Worm (Caenorhabditis elegans) whole organism, early embryonic: ENCODE results near the gene ZK1307.9.

ENCODE experiments used
- B0310.2 ChIP-seq: sonication (generic microtip); optimal IDR thresholded peaks from 2 replicates; lab custom pipeline; 2016; ENCODE audit warnings: mild to moderate bottlenecking, missing genetic modification characterization, missing compliant biosample characterization
- F13C5.2 ChIP-seq: sonication (generic microtip); optimal IDR thresholded peaks from 2 replicates; lab custom pipeline; 2017; ENCODE audit warnings: mild to moderate bottlenecking, missing genetic modification characterization, inconsistent platforms, missing compliant biosample characterization
- aly-1 ChIP-seq: sonication (generic microtip); optimal IDR thresholded peaks from 2 replicates; lab custom pipeline; 2016; ENCODE audit warnings: missing genetic modification characterization, missing compliant biosample characterization
- ama-1 ChIP-seq: fragments of 150-350 bp; optimal IDR thresholded peaks from 2 replicates; lab custom pipeline; 2014
- ceh-13 ChIP-seq: fragments of 200-800 bp; sonication (Bioruptor generic); optimal IDR thresholded peaks from 2 replicates; lab custom pipeline; 2018; ENCODE audit warnings: mild to moderate bottlenecking, missing genetic modification characterization, missing compliant biosample characterization
- ceh-36 ChIP-seq: sonication (generic microtip); optimal IDR thresholded peaks from 2 replicates; lab custom pipeline; 2016; ENCODE audit warnings: missing genetic modification characterization, inconsistent platforms, missing compliant biosample characterization
- ets-7 ChIP-seq: sonication (generic microtip); optimal IDR thresholded peaks from 2 replicates; lab custom pipeline; 2016; ENCODE audit warnings: missing genotype, missing genetic modification characterization, missing compliant biosample characterization
- flt-1 ChIP-seq: fragments of 200-800 bp; sonication (Bioruptor generic); IDR thresholded peaks from 2 replicates; pipeline ENCODE4 v1.3.6; 2022; ENCODE audit warnings: missing genetic modification characterization, missing compliant biosample characterization
- hmbx-1 ChIP-seq: sonication (generic microtip); optimal IDR thresholded peaks from 2 replicates; lab custom pipeline; 2016; ENCODE audit warnings: mild to moderate bottlenecking, missing genetic modification characterization, missing compliant biosample characterization
- hmg-4 ChIP-seq: fragments of 200-800 bp; sonication (Bioruptor generic); optimal IDR thresholded peaks from 2 replicates; lab custom pipeline; 2018; ENCODE audit warnings: mild to moderate bottlenecking, missing genetic modification characterization, missing compliant biosample characterization
- hnd-1 ChIP-seq: sonication (generic microtip); optimal IDR thresholded peaks from 2 replicates; lab custom pipeline; 2016; ENCODE audit warnings: missing genetic modification characterization, missing compliant biosample characterization
- pes-1 ChIP-seq: fragments of 200-800 bp; sonication (Bioruptor generic); IDR thresholded peaks from 2 replicates; pipeline ENCODE4 v1.3.6; 2022; ENCODE audit warnings: missing genetic modification reagents, missing genetic modification characterization, missing compliant biosample characterization
- scrt-1 ChIP-seq: fragments of 200-800 bp; sonication (Bioruptor generic); IDR thresholded peaks from 2 replicates; pipeline ENCODE4 v1.3.6; 2022; ENCODE audit warnings: missing genetic modification characterization, missing compliant biosample characterization
- sea-1 ChIP-seq: fragments of 200-800 bp; sonication (Bioruptor generic); conservative IDR thresholded peaks from 2 replicates; pipeline ENCODE4 v1.3.6; 2022; ENCODE audit warnings: missing genetic modification characterization, missing compliant biosample characterization
- tbx-11 ChIP-seq: fragments of 200-800 bp; sonication (Bioruptor generic); IDR thresholded peaks from 2 replicates; pipeline ENCODE4 v1.3.6; 2022; ENCODE audit warnings: missing genetic modification characterization, missing compliant biosample characterization
- tbx-37 ChIP-seq: fragments of 200-800 bp; sonication (Bioruptor generic); conservative IDR thresholded peaks from 2 replicates; pipeline ENCODE4 v1.3.6; 2022; ENCODE audit warnings: missing genetic modification reagents, missing genetic modification characterization, missing compliant biosample characterization
- tra-4 ChIP-seq: sonication (generic microtip); optimal IDR thresholded peaks from 2 replicates; lab custom pipeline; 2017; ENCODE audit warnings: missing genetic modification characterization, missing compliant biosample characterization

ZK1307.9 gene

DNA sequence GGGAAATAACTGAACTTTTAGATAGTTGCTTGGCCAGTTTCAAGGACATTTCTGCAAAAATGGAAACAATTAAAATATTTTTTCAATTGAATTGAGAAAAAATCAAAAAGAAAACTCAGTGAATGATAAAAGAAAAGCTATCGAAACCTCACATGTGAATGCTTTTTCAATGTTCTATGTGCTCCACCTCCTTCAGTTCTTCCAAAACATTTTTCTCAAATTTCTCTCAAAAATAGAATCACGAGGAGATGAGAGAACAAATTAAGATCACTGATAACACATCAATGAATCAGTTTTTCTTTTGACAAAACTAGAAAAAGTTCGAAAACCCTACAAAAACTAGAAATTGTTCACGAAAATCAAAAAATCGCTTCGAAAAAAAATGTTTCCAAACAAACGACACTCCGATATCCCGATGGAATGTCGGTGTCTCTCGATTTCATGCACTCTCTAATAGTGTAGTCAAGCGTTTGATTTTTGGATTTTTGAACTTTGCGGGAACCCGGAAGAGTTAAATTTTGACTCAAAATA is 37.4 kb downstream of the ZK1307.9 start, which contains the start of gene ZK1320.9:
Gene ZK1320.9, minus strand, starts transcription at position 51 of the 531 bp plus-strand sequence.
- TF ChIP-seq flt-1 (GFP tag; lab: Robert Waterston, UW) (no peak), hmg-4 (no peak), hmbx-1 (no peak), F13C5.2 (tag; lab: Kevin White, UChicago) (no peak), tra-4 (tag; lab: Kevin White, UChicago) (no peak), scrt-1 (GFP tag; lab: Robert Waterston, UW) (no peak), pes-1 (GFP tag; lab: Robert Waterston, UW) (no peak), ceh-13 (GFP tag; lab: Kevin White, UChicago) (no peak), tbx-11 (no peak)

DNA sequence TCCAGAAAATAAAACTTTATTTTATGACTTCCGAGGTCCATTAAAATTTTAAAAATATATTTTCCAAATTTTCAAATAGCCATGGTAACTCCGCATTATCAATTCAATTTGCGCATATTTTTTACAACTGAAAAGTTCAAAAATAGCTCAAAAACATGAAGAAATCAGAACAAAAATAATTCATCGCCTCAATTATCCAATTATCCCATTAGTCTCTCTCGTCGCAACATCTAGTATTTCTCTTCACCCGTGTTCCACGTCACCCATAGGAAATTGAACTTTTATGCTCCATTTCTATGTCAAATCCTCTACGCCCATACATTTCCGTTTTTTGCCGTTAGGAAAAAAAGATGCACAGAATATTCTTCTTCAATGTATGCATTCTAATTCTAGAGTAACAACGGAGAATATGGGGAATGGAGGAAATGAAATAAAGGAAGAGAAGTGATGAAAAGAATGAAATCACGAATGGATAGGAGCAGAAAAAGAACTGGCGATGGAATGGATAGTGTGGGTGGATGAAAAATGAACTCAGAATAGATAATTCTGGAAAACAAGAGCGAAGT is 40.9 kb downstream of the ZK1307.9 start:
- TF ChIP-seq sea-1 (no peak), scrt-1 (GFP tag; lab: Robert Waterston, UW) (no peak), aly-1 (tag; lab: Kevin White, UChicago) (no peak), F13C5.2 (tag; lab: Kevin White, UChicago) (no peak), tbx-37 (GFP tag; lab: Robert Waterston, UW) (no peak), hnd-1 (tag; lab: Kevin White, UChicago) (no peak), flt-1 (GFP tag; lab: Robert Waterston, UW) (no peak), ceh-13 (GFP tag; lab: Kevin White, UChicago) (no peak), B0310.2 (tag; lab: Kevin White, UChicago) (no peak), tbx-11 (no peak), pes-1 (GFP tag; lab: Robert Waterston, UW) (no peak), ceh-36 (tag; lab: Kevin White, UChicago) (no peak), hmbx-1 (no peak), ama-1 (no peak), ets-7 (no peak)

- TF ChIP-seq hmbx-1 (no peak), flt-1 (GFP tag; lab: Robert Waterston, UW) (no peak), B0310.2 (tag; lab: Kevin White, UChicago) (no peak), pes-1 (GFP tag; lab: Robert Waterston, UW) (no peak), ceh-13 (GFP tag; lab: Kevin White, UChicago) (no peak), aly-1 (tag; lab: Kevin White, UChicago) (no peak), tra-4 (tag; lab: Kevin White, UChicago) (no peak), sea-1 (no peak), F13C5.2 (tag; lab: Kevin White, UChicago) (no peak), ama-1 (no peak), scrt-1 (GFP tag; lab: Robert Waterston, UW) (no peak), ets-7 (no peak), hnd-1 (tag; lab: Kevin White, UChicago) (no peak), hmg-4 (no peak), tbx-11 (no peak), ceh-36 (tag; lab: Kevin White, UChicago) (no peak), tbx-37 (GFP tag; lab: Robert Waterston, UW) (no peak)
These were observed 42.5 kb downstream of the ZK1307.9 start, which contains the start of gene nlp-11 for ce11 chrII:9691839-9692238. Gene nlp-11 (minus strand): TSS chrII:9691939.

- TF ChIP-seq tbx-37 (GFP tag; lab: Robert Waterston, UW) (no peak), F13C5.2 (tag; lab: Kevin White, UChicago) (no peak), ets-7 (no peak), hnd-1 (tag; lab: Kevin White, UChicago) (no peak), B0310.2 (tag; lab: Kevin White, UChicago) (no peak), hmg-4 (no peak), flt-1 (GFP tag; lab: Robert Waterston, UW) (no peak), ama-1 (no peak), aly-1 (tag; lab: Kevin White, UChicago) (no peak), pes-1 (GFP tag; lab: Robert Waterston, UW) (no peak), ceh-36 (tag; lab: Kevin White, UChicago) (no peak), tra-4 (tag; lab: Kevin White, UChicago) (no peak), scrt-1 (GFP tag; lab: Robert Waterston, UW) (no peak), ceh-13 (GFP tag; lab: Kevin White, UChicago) (no peak), hmbx-1 (no peak), tbx-11 (no peak), sea-1 (no peak)
These were observed 46.7 kb downstream of the ZK1307.9 start for ce11 chrII:9695942-9696341.

ce11 chrII:9700363-9700762 is 51.1 kb downstream of the ZK1307.9 start, which contains the start of the genes Y53C12A.8 and Y53C12A.7:
Gene Y53C12A.8 (minus strand): TSS chrII:9700463.
Gene Y53C12A.7 (plus strand): TSS chrII:9700543.
- TF ChIP-seq ceh-36 (tag; lab: Kevin White, UChicago) (no peak), flt-1 (GFP tag; lab: Robert Waterston, UW) (no peak), ceh-13 (GFP tag; lab: Kevin White, UChicago) (no peak), F13C5.2 (tag; lab: Kevin White, UChicago) (no peak), tbx-37 (GFP tag; lab: Robert Waterston, UW) (no peak), aly-1 (tag; lab: Kevin White, UChicago) (no peak), hnd-1 (tag; lab: Kevin White, UChicago) (no peak), tra-4 (tag; lab: Kevin White, UChicago) (no peak), hmg-4 (no peak)
